Fruit fly (Drosophila melanogaster) whole organism, adult: ENCODE measurements around the gene bun.

Source experiments
- CG11617 ChIP-seq: fragments of 200-800 bp; sonication (Bioruptor generic); optimal IDR thresholded peaks from 2 replicates; lab custom pipeline; 2017; ENCODE audit warnings: mild to moderate bottlenecking, missing biosample characterization, missing genetic modification reagents, missing genetic modification characterization
- CG12768 ChIP-seq: fragments of 200-800 bp; sonication (Bioruptor generic); optimal IDR thresholded peaks from 2 replicates; lab custom pipeline; 2017; ENCODE audit warnings: missing biosample characterization, missing genetic modification characterization, mild to moderate bottlenecking, moderate library complexity, missing genetic modification reagents
- CG14711 ChIP-seq: fragments of 200-800 bp; sonication (Bioruptor generic); optimal IDR thresholded peaks from 2 replicates; lab custom pipeline; 2018; ENCODE audit warnings: missing biosample characterization, mild to moderate bottlenecking, missing genetic modification characterization, moderate library complexity
- CG1620 ChIP-seq: fragments of 200-800 bp; sonication (Bioruptor generic); optimal IDR thresholded peaks from 2 replicates; lab custom pipeline; 2016; ENCODE audit warnings: missing biosample characterization, missing genetic modification characterization
- CG33017 ChIP-seq: fragments of 200-800 bp; sonication (Bioruptor generic); optimal IDR thresholded peaks from 2 replicates; lab custom pipeline; 2018; ENCODE audit warnings: missing biosample characterization, mild to moderate bottlenecking, missing genetic modification characterization, moderate library complexity
- CG5204 ChIP-seq: fragments of 200-800 bp; sonication (Bioruptor generic); optimal IDR thresholded peaks from 2 replicates; lab custom pipeline; 2016; ENCODE audit warnings: missing biosample characterization, missing genetic modification characterization
- CG7045 ChIP-seq: fragments of 200-800 bp; sonication (Bioruptor generic); optimal IDR thresholded peaks from 2 replicates; lab custom pipeline; 2017; ENCODE audit warnings: missing biosample characterization, mild to moderate bottlenecking, missing genetic modification characterization
- CG7101 ChIP-seq: fragments of 200-800 bp; sonication (Bioruptor generic); optimal IDR thresholded peaks from 2 replicates; lab custom pipeline; 2018; ENCODE audit warnings: missing biosample characterization, mild to moderate bottlenecking, missing genetic modification characterization, moderate library complexity
- Clk ChIP-seq: fragments of 200-800 bp; sonication (Bioruptor generic); optimal IDR thresholded peaks from 2 replicates; lab custom pipeline; 2017; ENCODE audit warnings: missing biosample characterization, missing genetic modification characterization
- Crg-1 ChIP-seq: fragments of 200-800 bp; sonication (Bioruptor generic); optimal IDR thresholded peaks from 2 replicates; lab custom pipeline; 2016; ENCODE audit warnings: missing biosample characterization, missing genetic modification characterization
- Hr96 ChIP-seq: fragments of 200-800 bp; sonication (Bioruptor generic); optimal IDR thresholded peaks from 2 replicates; lab custom pipeline; 2016; ENCODE audit warnings: missing biosample characterization, missing genetic modification characterization
- Mnt ChIP-seq: fragments of 200-800 bp; sonication (Bioruptor generic); optimal IDR thresholded peaks from 2 replicates; lab custom pipeline; 2016; ENCODE audit warnings: missing biosample characterization, mild to moderate bottlenecking, missing genetic modification characterization
- bab1 ChIP-seq: fragments of 200-800 bp; sonication (Bioruptor generic); optimal IDR thresholded peaks from 3 replicates; lab custom pipeline; 2019; ENCODE audit warnings: missing biosample characterization, mild to moderate bottlenecking, missing genetic modification characterization, moderate library complexity
- cic ChIP-seq: fragments of 200-800 bp; sonication (Bioruptor generic); optimal IDR thresholded peaks from 2 replicates; lab custom pipeline; 2017; ENCODE audit warnings: missing biosample characterization, mild to moderate bottlenecking, missing genetic modification characterization, moderate library complexity
- cnc ChIP-seq, 2 experiments: fragments of >200 bp; optimal IDR thresholded peaks; 2 replicates each; lab custom pipeline; 2017
- kay ChIP-seq: fragments of 200-800 bp; sonication (Bioruptor generic); peaks from one replicate; lab custom pipeline; 2016; ENCODE audit warnings: missing biosample characterization, missing genetic modification characterization, borderline replicate concordance
- ovo ChIP-seq: fragments of 200-800 bp; sonication (Bioruptor generic); optimal IDR thresholded peaks from 2 replicates; lab custom pipeline; 2016; ENCODE audit warnings: missing biosample characterization, missing genetic modification characterization
- pad ChIP-seq: fragments of 200-800 bp; sonication (Bioruptor generic); optimal IDR thresholded peaks from 3 replicates; lab custom pipeline; 2017; ENCODE audit warnings: missing biosample characterization, missing genetic modification characterization, mild to moderate bottlenecking, moderate library complexity, missing genetic modification reagents
- tj ChIP-seq: fragments of 200-800 bp; sonication (Bioruptor generic); optimal IDR thresholded peaks from 3 replicates; lab custom pipeline; 2017; ENCODE audit warnings: missing biosample characterization, mild to moderate bottlenecking, missing genetic modification characterization, moderate library complexity
- toe ChIP-seq: fragments of 200-800 bp; sonication (Bioruptor generic); optimal IDR thresholded peaks from 2 replicates; lab custom pipeline; 2016; ENCODE audit warnings: missing biosample characterization, missing genetic modification characterization

bun gene

dm6 chr2L:12512520-12512919, 33.9 kb downstream of the bun start:
- no peak for TF ChIP-seq Crg-1 (GFP tag; lab: Kevin White, UChicago)
- no peak for TF ChIP-seq CG7101 (tag; lab: Kevin White, UChicago)
- TF ChIP-seq CG7045 (GFP tag; lab: Kevin White, UChicago), result no peak
- no peak for TF ChIP-seq CG5204
- no peak for TF ChIP-seq cic (GFP tag; lab: Kevin White, UChicago)
- TF ChIP-seq tj (GFP tag; lab: Kevin White, UChicago), result no peak
- TF ChIP-seq pad, result no peak
- no peak for TF ChIP-seq CG12768 (GFP tag; lab: Kevin White, UChicago)

- TF ChIP-seq Hr96 (no peak), tj (GFP tag; lab: Kevin White, UChicago) (no peak), kay (no peak), Clk (GFP tag; lab: Kevin White, UChicago) (no peak), CG11617 (GFP tag; lab: Kevin White, UChicago) (no peak), toe (GFP tag; lab: Kevin White, UChicago) (no peak), CG33017 (tag; lab: Kevin White, UChicago) (no peak), Mnt (GFP tag; lab: Kevin White, UChicago) (no peak), cic (GFP tag; lab: Kevin White, UChicago) (no peak), bab1 (no peak), cnc (optimal IDR thresholded peaks at IDR 0.05; lab: Kevin White, UChicago) (no peak), CG7045 (GFP tag; lab: Kevin White, UChicago) (no peak), CG14711 (tag; lab: Kevin White, UChicago) (no peak), CG1620 (no peak), pad (no peak), Crg-1 (GFP tag; lab: Kevin White, UChicago) (no peak), CG12768 (GFP tag; lab: Kevin White, UChicago) (no peak)
These were observed 37.0 kb downstream of the bun start for dm6 chr2L:12509458-12509857.

dm6 chr2L:12508678-12509077, 37.7 kb downstream of the bun start:
- TF ChIP-seq CG7045 (GFP tag; lab: Kevin White, UChicago) (no peak), ovo (GFP tag; lab: Kevin White, UChicago) (no peak), CG7101 (tag; lab: Kevin White, UChicago) (no peak), cic (GFP tag; lab: Kevin White, UChicago) (no peak), CG5204 (no peak), CG11617 (GFP tag; lab: Kevin White, UChicago) (no peak), pad (no peak), CG12768 (GFP tag; lab: Kevin White, UChicago) (no peak), kay (no peak), CG1620 (no peak), Crg-1 (GFP tag; lab: Kevin White, UChicago) (no peak), Hr96 (no peak), bab1 (no peak), toe (GFP tag; lab: Kevin White, UChicago) (no peak), Clk (GFP tag; lab: Kevin White, UChicago) (no peak), CG14711 (tag; lab: Kevin White, UChicago) (no peak), Mnt (GFP tag; lab: Kevin White, UChicago) (no peak)

- TF ChIP-seq kay (peak; percentile 36), CG12768 (GFP tag; lab: Kevin White, UChicago) (no peak)
These were observed 38.3 kb downstream of the bun start for dm6 chr2L:12508054-12508577.

dm6 chr2L:12507338-12508053, 38.9 kb downstream of the bun start, which contains the start of gene CG43051:
Gene CG43051 (plus strand): TSS chr2L:12507939.
- TF ChIP-seq pad (no peak), CG5204 (no peak), ovo (GFP tag; lab: Kevin White, UChicago) (no peak), CG12768 (GFP tag; lab: Kevin White, UChicago) (peak; percentile 53), CG7101 (tag; lab: Kevin White, UChicago) (peak; percentile 17), CG7045 (GFP tag; lab: Kevin White, UChicago) (no peak), bab1 (no peak), Crg-1 (GFP tag; lab: Kevin White, UChicago) (no peak), kay (peak; percentile 75), Hr96 (no peak), CG33017 (tag; lab: Kevin White, UChicago) (no peak), CG1620 (no peak), CG14711 (tag; lab: Kevin White, UChicago) (no peak), CG11617 (GFP tag; lab: Kevin White, UChicago) (no peak), tj (GFP tag; lab: Kevin White, UChicago) (peak; percentile 70), cic (GFP tag; lab: Kevin White, UChicago) (peak; percentile 0), Clk (GFP tag; lab: Kevin White, UChicago) (no peak), toe (GFP tag; lab: Kevin White, UChicago) (no peak), cnc (optimal IDR thresholded peaks at IDR 0.05; lab: Kevin White, UChicago) (no peak), Mnt (GFP tag; lab: Kevin White, UChicago) (peak; percentile 52)

dm6 chr2L:12506744-12507143, 39.7 kb downstream of the bun start:
- TF ChIP-seq CG12768 (GFP tag; lab: Kevin White, UChicago), result no peak
- TF ChIP-seq Mnt (GFP tag; lab: Kevin White, UChicago), result peak; percentile 29
- peak; percentile 91 for TF ChIP-seq cic (GFP tag; lab: Kevin White, UChicago)
- no peak for TF ChIP-seq CG11617 (GFP tag; lab: Kevin White, UChicago)
- TF ChIP-seq CG7045 (GFP tag; lab: Kevin White, UChicago), result no peak
- TF ChIP-seq Crg-1 (GFP tag; lab: Kevin White, UChicago), result no peak
- no peak for TF ChIP-seq Hr96
